Fruit fly (Drosophila melanogaster): ENCODE measurements around the gene Fit1.

DNA sequence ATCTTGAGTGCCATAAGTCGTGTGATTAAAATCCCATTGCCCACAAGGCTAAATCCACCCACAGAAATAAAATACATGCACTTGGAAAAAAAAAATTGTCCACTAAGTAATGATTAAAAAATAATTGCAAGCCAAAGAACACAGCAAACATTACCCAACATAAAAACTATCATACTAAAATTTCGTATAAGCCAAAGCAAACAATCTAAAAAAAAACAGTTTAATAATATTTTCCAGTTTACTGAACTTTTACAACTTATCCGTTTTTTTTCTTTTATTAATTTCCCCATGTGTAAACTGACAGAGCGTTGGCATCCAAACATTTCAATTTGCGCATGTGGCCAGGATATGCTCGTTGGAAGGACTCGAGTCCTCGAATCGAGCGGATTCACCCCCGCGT is 23.1 kb upstream of the Fit1 start:
- no peak for TF ChIP-seq ovo (GFP tag; optimal IDR thresholded peaks at IDR 0.05)
- TF ChIP-seq cic (GFP tag; optimal IDR thresholded peaks at IDR 0.05): no peak
- TF ChIP-seq pad (GFP tag; optimal IDR thresholded peaks at IDR 0.05): no peak
- no peak for TF ChIP-seq Hr96 (GFP tag; optimal IDR thresholded peaks at IDR 0.05)
- no peak for TF ChIP-seq Clk (GFP tag; optimal IDR thresholded peaks at IDR 0.05)
- TF ChIP-seq CG7101 (tag; optimal IDR thresholded peaks at IDR 0.05): no peak
